Worm (Caenorhabditis elegans) whole organism, L1 larva: ENCODE measurements around the gene ZK287.1.

ENCODE experiments used
- C04F5.9 ChIP-seq: sonication (generic microtip); optimal IDR thresholded peaks from 2 replicates; lab custom pipeline; 2016; ENCODE audit warnings: missing genetic modification characterization, missing compliant biosample characterization
- C34B4.2 ChIP-seq: sonication (generic microtip); optimal IDR thresholded peaks from 2 replicates; lab custom pipeline; 2017; ENCODE audit warnings: mild to moderate bottlenecking, missing genetic modification characterization, missing compliant biosample characterization
- F16B12.6 ChIP-seq: fragments of 150-350 bp; optimal IDR thresholded peaks from 2 replicates; lab custom pipeline; 2014; ENCODE audit warnings: missing biosample characterization, missing genetic modification characterization
- ama-1 ChIP-seq: fragments of 150-350 bp; optimal IDR thresholded peaks from 2 replicates; lab custom pipeline; 2014
- ceh-88 ChIP-seq: fragments of 200-800 bp; sonication (Bioruptor generic); IDR thresholded peaks from 2 replicates; pipeline ENCODE4 v1.3.6; 2022; ENCODE audit warnings: missing genetic modification characterization, missing compliant biosample characterization
- ceh-90 ChIP-seq: sonication (generic microtip); optimal IDR thresholded peaks from 2 replicates; lab custom pipeline; 2016; ENCODE audit warnings: missing genetic modification characterization, missing compliant biosample characterization
- ces-1 ChIP-seq: fragments of 150-350 bp; optimal IDR thresholded peaks from 2 replicates; lab custom pipeline; 2014; ENCODE audit warnings: missing biosample characterization, missing genetic modification reagents, missing genetic modification characterization
- dsc-1 ChIP-seq: sonication (generic microtip); optimal IDR thresholded peaks from 2 replicates; lab custom pipeline; 2016; ENCODE audit warnings: mild to moderate bottlenecking, missing genetic modification characterization, missing compliant biosample characterization
- elt-2 ChIP-seq: sonication (generic microtip); optimal IDR thresholded peaks from 2 replicates; lab custom pipeline; 2016; ENCODE audit warnings: missing genetic modification characterization, mild to moderate bottlenecking, inconsistent platforms, missing compliant biosample characterization, missing genetic modification reagents
- fkh-4 ChIP-seq: sonication (generic microtip); optimal IDR thresholded peaks from 2 replicates; lab custom pipeline; 2016; ENCODE audit warnings: missing compliant biosample characterization, missing genetic modification characterization, borderline replicate concordance
- fkh-8 ChIP-seq: sonication (generic microtip); optimal IDR thresholded peaks from 2 replicates; lab custom pipeline; 2016; ENCODE audit warnings: mild to moderate bottlenecking, missing genetic modification characterization, missing compliant biosample characterization
- isw-1 ChIP-seq: fragments of 200-800 bp; sonication (Bioruptor generic); IDR thresholded peaks from 2 replicates; pipeline ENCODE4 v1.3.6; 2022; ENCODE audit warnings: missing genetic modification characterization, missing compliant biosample characterization
- jun-1 ChIP-seq: fragments of 150-350 bp; optimal IDR thresholded peaks from 2 replicates; lab custom pipeline; 2014; ENCODE audit warnings: missing biosample characterization, missing genetic modification reagents, missing genetic modification characterization
- lin-14 ChIP-seq: fragments of 200-800 bp; sonication (Bioruptor generic); optimal IDR thresholded peaks from 2 replicates; lab custom pipeline; 2018; ENCODE audit warnings: mild to moderate bottlenecking, missing genetic modification characterization, moderate library complexity, missing compliant biosample characterization
- lsy-2 ChIP-seq, 2 experiments: fragments of 150-350 bp; optimal IDR thresholded peaks; 2 replicates each; lab custom pipeline; 2014; ENCODE audit warnings: missing biosample characterization in 2 of 2, missing genetic modification characterization in 2 of 2
- mdl-1 ChIP-seq, 2 experiments: fragments of 150-350 bp; optimal IDR thresholded peaks; 2 replicates each; lab custom pipeline; 2014 to 2017; ENCODE audit warnings: missing biosample characterization in 2 of 2, missing genetic modification characterization in 2 of 2, inconsistent platforms in 1 of 2
- mep-1 ChIP-seq: fragments of 150-350 bp; optimal IDR thresholded peaks from 2 replicates; lab custom pipeline; 2014; ENCODE audit warnings: missing biosample characterization, missing genetic modification characterization
- nhr-12 ChIP-seq: sonication (generic microtip); optimal IDR thresholded peaks from 2 replicates; lab custom pipeline; 2017; ENCODE audit warnings: missing biosample characterization, missing genetic modification characterization
- nhr-237 ChIP-seq: fragments of 150-350 bp; optimal IDR thresholded peaks from 2 replicates; lab custom pipeline; 2014; ENCODE audit warnings: missing biosample characterization, missing genetic modification characterization
- nhr-76 ChIP-seq: sonication (generic microtip); optimal IDR thresholded peaks from 2 replicates; lab custom pipeline; 2017; ENCODE audit warnings: missing biosample characterization, missing genetic modification characterization
- nhr-77 ChIP-seq: fragments of 150-350 bp; optimal IDR thresholded peaks from 2 replicates; lab custom pipeline; 2014; ENCODE audit warnings: missing biosample characterization, missing genetic modification characterization
- nhr-84 ChIP-seq: sonication (generic microtip); optimal IDR thresholded peaks from 2 replicates; lab custom pipeline; 2017; ENCODE audit warnings: missing biosample characterization, missing genetic modification characterization
- nhr-90 ChIP-seq: sonication (generic microtip); optimal IDR thresholded peaks from 2 replicates; lab custom pipeline; 2016; ENCODE audit warnings: mild to moderate bottlenecking, missing genetic modification characterization, missing compliant biosample characterization; ENCODE audit not compliant: poor library complexity
- rnt-1 ChIP-seq: sonication (generic microtip); optimal IDR thresholded peaks from 2 replicates; lab custom pipeline; 2016; ENCODE audit warnings: mild to moderate bottlenecking, missing genetic modification characterization, moderate library complexity, missing compliant biosample characterization
- snpc-4 ChIP-seq: fragments of 150-350 bp; optimal IDR thresholded peaks from 2 replicates; lab custom pipeline; 2014; ENCODE audit warnings: missing biosample characterization, missing genetic modification characterization
- snu-23 ChIP-seq: sonication (generic microtip); optimal IDR thresholded peaks from 2 replicates; lab custom pipeline; 2016; ENCODE audit warnings: missing genetic modification characterization, missing compliant biosample characterization
- sox-4 ChIP-seq: sonication (generic microtip); optimal IDR thresholded peaks from 2 replicates; lab custom pipeline; 2016; ENCODE audit warnings: missing genetic modification characterization, missing compliant biosample characterization
- sup-37 ChIP-seq: fragments of 200-800 bp; sonication (Bioruptor generic); optimal IDR thresholded peaks from 2 replicates; lab custom pipeline; 2018; ENCODE audit warnings: mild to moderate bottlenecking, missing genetic modification characterization, missing compliant biosample characterization
- unc-130 ChIP-seq: fragments of 150-350 bp; optimal IDR thresholded peaks from 2 replicates; lab custom pipeline; 2017; ENCODE audit warnings: missing biosample characterization, missing genetic modification characterization, inconsistent platforms
- unc-30 ChIP-seq: sonication (generic microtip); optimal IDR thresholded peaks from 2 replicates; lab custom pipeline; 2017; ENCODE audit warnings: missing biosample characterization, missing genetic modification characterization
- unc-62 ChIP-seq: fragments of 150-350 bp; optimal IDR thresholded peaks from 2 replicates; lab custom pipeline; 2014; ENCODE audit warnings: missing biosample characterization, missing genetic modification reagents, missing genetic modification characterization
- unc-98 ChIP-seq: fragments of 200-800 bp; sonication (Bioruptor generic); IDR thresholded peaks from 2 replicates; pipeline ENCODE4 v1.3.6; 2022; ENCODE audit warnings: missing genetic modification characterization, missing compliant biosample characterization
- xbp-1 ChIP-seq: sonication (generic microtip); optimal IDR thresholded peaks from 2 replicates; lab custom pipeline; 2016; ENCODE audit warnings: missing genetic modification characterization, missing compliant biosample characterization
- zag-1 ChIP-seq: fragments of 150-350 bp; optimal IDR thresholded peaks from 2 replicates; lab custom pipeline; 2014; ENCODE audit warnings: missing biosample characterization, missing genetic modification characterization
- zip-4 ChIP-seq: fragments of 200-800 bp; sonication (Bioruptor generic); optimal IDR thresholded peaks from 2 replicates; lab custom pipeline; 2018; ENCODE audit warnings: mild to moderate bottlenecking, missing genetic modification characterization, moderate library complexity, missing compliant biosample characterization
- ztf-11 ChIP-seq, 2 experiments: sonication (generic microtip); optimal IDR thresholded peaks; 2 replicates each; lab custom pipeline; 2016 to 2017; ENCODE audit warnings: missing genetic modification characterization in 2 of 2, missing biosample characterization in 1 of 2, missing compliant biosample characterization in 1 of 2
- ztf-4 ChIP-seq: fragments of 150-350 bp; optimal IDR thresholded peaks from 2 replicates; lab custom pipeline; 2014; ENCODE audit warnings: missing biosample characterization, missing genetic modification characterization

ZK287.1 gene

ce11 chrV:9709747-9710146 lies 43.3 kb downstream of the ZK287.1 start, which contains the start of gene tag-120:
Gene tag-120, minus strand, starts transcription at chrV:9709814.
- TF ChIP-seq elt-2 (tag; lab: Kevin White, UChicago) (peak; percentile 6), unc-130 (tag; lab: Kevin White, UChicago) (no peak)
- TF ChIP-seq, all 84 proteins: peak for 1

- TF ChIP-seq jun-1 (tag; lab: Kevin White, UChicago) = no peak
- peak; percentile 71 for TF ChIP-seq elt-2 (tag; lab: Kevin White, UChicago)
These were observed 44.7 kb downstream of the ZK287.1 start for ce11 chrV:9711174-9711573.

- no peak for TF ChIP-seq sox-4 (tag; lab: Kevin White, UChicago)
- TF ChIP-seq elt-2 (tag; lab: Kevin White, UChicago) = peak; percentile 51
These were observed 46.1 kb downstream of the ZK287.1 start for ce11 chrV:9712418-9713173.

ce11 chrV:9713532-9713931 lies 47.0 kb downstream of the ZK287.1 start, which contains the start of gene F40F9.10:
Gene F40F9.10, minus strand, starts transcription at chrV:9713632.
- TF ChIP-seq nhr-90 (tag; lab: Kevin White, UChicago) (no peak), unc-30 (tag; lab: Kevin White, UChicago) (no peak), fkh-4 (tag; lab: Kevin White, UChicago) (no peak), nhr-76 (tag; lab: Kevin White, UChicago) (no peak), rnt-1 (no peak), ztf-4 (no peak), ceh-90 (no peak), snpc-4 (tag; lab: Kevin White, UChicago) (no peak), dsc-1 (no peak), mep-1 (tag; lab: Kevin White, UChicago) (no peak), fkh-8 (tag; lab: Kevin White, UChicago) (no peak), unc-98 (no peak), nhr-77 (tag; lab: Kevin White, UChicago) (no peak), nhr-12 (tag; lab: Kevin White, UChicago) (no peak), C04F5.9 (tag; lab: Kevin White, UChicago) (no peak), zag-1 (no peak), nhr-237 (tag; lab: Kevin White, UChicago) (no peak)
- TF ChIP-seq, all 84 proteins: peak for 0

- TF ChIP-seq unc-98 (no peak), mep-1 (tag; lab: Kevin White, UChicago) (no peak), C34B4.2 (tag; lab: Kevin White, UChicago) (no peak), lsy-2 (tag; optimal IDR thresholded peaks at IDR 0.05; lab: Kevin White, UChicago) (no peak), snpc-4 (tag; lab: Kevin White, UChicago) (no peak), ztf-11 (tag; optimal IDR thresholded peaks at IDR 0.05; lab: Kevin White, UChicago) (no peak), mdl-1 (tag; optimal IDR thresholded peaks at IDR 0.05; lab: Kevin White, UChicago) (no peak), lin-14 (GFP tag; lab: Kevin White, UChicago) (no peak)
These were observed 48.4 kb downstream of the ZK287.1 start, which contains the start of gene F40F9.3 for ce11 chrV:9714909-9715308. Gene F40F9.3, plus strand, starts transcription at chrV:9715209.

- no peak for TF ChIP-seq sup-37 (GFP tag; lab: Kevin White, UChicago)
- no peak for TF ChIP-seq lsy-2 (tag; optimal IDR thresholded peaks at IDR 0.05; lab: Kevin White, UChicago)
- no peak for TF ChIP-seq rnt-1
- TF ChIP-seq C34B4.2 (tag; lab: Kevin White, UChicago) = no peak
- no peak for TF ChIP-seq zip-4
- no peak for TF ChIP-seq snu-23 (GFP tag; lab: Kevin White, UChicago)
- TF ChIP-seq nhr-77 (tag; lab: Kevin White, UChicago) = no peak
- TF ChIP-seq ces-1 (GFP tag; lab: Kevin White, UChicago) = no peak
- TF ChIP-seq F16B12.6 = no peak
- TF ChIP-seq unc-62 (GFP tag; lab: Kevin White, UChicago) = no peak
- TF ChIP-seq xbp-1 (tag; lab: Kevin White, UChicago) = no peak
- TF ChIP-seq ceh-88 (GFP tag; lab: Robert Waterston, UW) = no peak
- TF ChIP-seq ama-1 (lab: Kevin White, UChicago) = no peak
- no peak for TF ChIP-seq isw-1 (GFP tag; lab: Robert Waterston, UW)
- TF ChIP-seq nhr-84 (tag; lab: Kevin White, UChicago) = no peak
These were observed 49.9 kb downstream of the ZK287.1 start, which contains the start of gene str-188 for ce11 chrV:9716397-9716796. Gene str-188, plus strand, starts transcription at chrV:9716697.
